Worm (Caenorhabditis elegans) whole organism, L1 larva: ENCODE results near the gene srx-28.

Experiments
- C16A3.4 ChIP-seq: fragments of 150-350 bp; optimal IDR thresholded peaks from 2 replicates; lab custom pipeline; 2014; ENCODE audit warnings: missing biosample characterization, missing genetic modification characterization
- F16B12.6 ChIP-seq: fragments of 150-350 bp; optimal IDR thresholded peaks from 2 replicates; lab custom pipeline; 2014; ENCODE audit warnings: missing biosample characterization, missing genetic modification characterization
- aha-1 ChIP-seq: fragments of 150-350 bp; optimal IDR thresholded peaks from 2 replicates; lab custom pipeline; 2014; ENCODE audit warnings: missing biosample characterization, missing genetic modification characterization
- alr-1 ChIP-seq: fragments of 200-800 bp; sonication (Bioruptor generic); optimal IDR thresholded peaks from 2 replicates; lab custom pipeline; 2018; ENCODE audit warnings: borderline replicate concordance, mild to moderate bottlenecking, missing genetic modification characterization, missing compliant biosample characterization
- aly-2 ChIP-seq: fragments of 150-350 bp; optimal IDR thresholded peaks from 2 replicates; lab custom pipeline; 2014; ENCODE audit warnings: missing biosample characterization, missing genetic modification characterization
- ama-1 ChIP-seq: fragments of 150-350 bp; optimal IDR thresholded peaks from 2 replicates; lab custom pipeline; 2014
- ceh-8 ChIP-seq: fragments of 200-800 bp; sonication (Bioruptor generic); optimal IDR thresholded peaks from 2 replicates; lab custom pipeline; 2018; ENCODE audit warnings: mild to moderate bottlenecking, missing genetic modification characterization, moderate library complexity, missing compliant biosample characterization
- ceh-88 ChIP-seq: fragments of 200-800 bp; sonication (Bioruptor generic); IDR thresholded peaks from 2 replicates; pipeline ENCODE4 v1.3.6; 2022; ENCODE audit warnings: missing genetic modification characterization, missing compliant biosample characterization
- ceh-90 ChIP-seq: sonication (generic microtip); optimal IDR thresholded peaks from 2 replicates; lab custom pipeline; 2016; ENCODE audit warnings: missing genetic modification characterization, missing compliant biosample characterization
- efl-1 ChIP-seq, 4 experiments: fragments of 150-350 bp; optimal IDR thresholded peaks in 3 of 4; peaks in 1 of 4; 1 replicate in 1 of 4; 2 replicates in 3 of 4; lab custom pipeline; 2014; ENCODE audit warnings: missing biosample characterization in 2 of 4, missing genetic modification characterization in 2 of 4, missing genetic modification reagents in 2 of 4
- efl-3 ChIP-seq: fragments of 200-800 bp; sonication (Bioruptor generic); optimal IDR thresholded peaks from 2 replicates; lab custom pipeline; 2018; ENCODE audit warnings: mild to moderate bottlenecking, missing genetic modification characterization, missing compliant biosample characterization
- egl-13 ChIP-seq: sonication (generic microtip); optimal IDR thresholded peaks from 2 replicates; lab custom pipeline; 2016; ENCODE audit warnings: missing genotype, missing genetic modification reagents, missing genetic modification characterization, missing compliant biosample characterization
- elt-3 ChIP-seq, 6 experiments: fragments of 150-350 bp in 1 of 6; sonication (generic microtip); optimal IDR thresholded peaks; 2 replicates each; lab custom pipeline; 2017 to 2018; ENCODE audit warnings: missing biosample characterization in 6 of 6, missing genetic modification characterization in 6 of 6, inconsistent platforms in 1 of 6
- ets-5 ChIP-seq: fragments of 200-800 bp; sonication (Bioruptor generic); IDR thresholded peaks from 2 replicates; pipeline ENCODE4 v1.3.6; 2022; ENCODE audit warnings: missing genetic modification characterization, missing compliant biosample characterization
- fkh-10 ChIP-seq: sonication (generic microtip); optimal IDR thresholded peaks from 2 replicates; lab custom pipeline; 2017; ENCODE audit warnings: missing biosample characterization, missing genetic modification reagents, missing genetic modification characterization
- fkh-4 ChIP-seq: sonication (generic microtip); optimal IDR thresholded peaks from 2 replicates; lab custom pipeline; 2016; ENCODE audit warnings: missing compliant biosample characterization, missing genetic modification characterization, borderline replicate concordance
- fkh-8 ChIP-seq: sonication (generic microtip); optimal IDR thresholded peaks from 2 replicates; lab custom pipeline; 2016; ENCODE audit warnings: mild to moderate bottlenecking, missing genetic modification characterization, missing compliant biosample characterization
- fos-1 ChIP-seq: fragments of 150-350 bp; optimal IDR thresholded peaks from 2 replicates; lab custom pipeline; 2014; ENCODE audit warnings: missing biosample characterization, missing genetic modification characterization
- isw-1 ChIP-seq: fragments of 200-800 bp; sonication (Bioruptor generic); IDR thresholded peaks from 2 replicates; pipeline ENCODE4 v1.3.6; 2022; ENCODE audit warnings: missing genetic modification characterization, missing compliant biosample characterization
- lin-13 ChIP-seq: fragments of 150-350 bp; optimal IDR thresholded peaks from 2 replicates; lab custom pipeline; 2014; ENCODE audit warnings: missing biosample characterization, missing genetic modification reagents, missing genetic modification characterization
- lin-14 ChIP-seq: fragments of 200-800 bp; sonication (Bioruptor generic); optimal IDR thresholded peaks from 2 replicates; lab custom pipeline; 2018; ENCODE audit warnings: mild to moderate bottlenecking, missing genetic modification characterization, moderate library complexity, missing compliant biosample characterization
- mab-9 ChIP-seq: fragments of 200-800 bp; sonication (Bioruptor generic); IDR thresholded peaks from 2 replicates; pipeline ENCODE4 v1.3.6; 2022; ENCODE audit warnings: missing genetic modification reagents, missing genetic modification characterization, missing compliant biosample characterization
- mdl-1 ChIP-seq, 2 experiments: fragments of 150-350 bp; optimal IDR thresholded peaks; 2 replicates each; lab custom pipeline; 2014 to 2017; ENCODE audit warnings: missing biosample characterization in 2 of 2, missing genetic modification characterization in 2 of 2, inconsistent platforms in 1 of 2
- nhr-12 ChIP-seq: sonication (generic microtip); optimal IDR thresholded peaks from 2 replicates; lab custom pipeline; 2017; ENCODE audit warnings: missing biosample characterization, missing genetic modification characterization
- nhr-19 ChIP-seq: fragments of 200-800 bp; sonication (Bioruptor generic); conservative IDR thresholded peaks from 2 replicates; pipeline ENCODE4 v1.3.6; 2022; ENCODE audit warnings: missing genetic modification characterization, missing compliant biosample characterization
- nhr-20 ChIP-seq: sonication (generic microtip); optimal IDR thresholded peaks from 2 replicates; lab custom pipeline; 2016; ENCODE audit warnings: mild to moderate bottlenecking, missing genetic modification characterization, missing compliant biosample characterization
- nhr-237 ChIP-seq: fragments of 150-350 bp; optimal IDR thresholded peaks from 2 replicates; lab custom pipeline; 2014; ENCODE audit warnings: missing biosample characterization, missing genetic modification characterization
- nhr-71 ChIP-seq: sonication (generic microtip); optimal IDR thresholded peaks from 2 replicates; lab custom pipeline; 2016; ENCODE audit warnings: mild to moderate bottlenecking, missing genetic modification characterization, moderate library complexity, missing compliant biosample characterization
- nhr-76 ChIP-seq: sonication (generic microtip); optimal IDR thresholded peaks from 2 replicates; lab custom pipeline; 2017; ENCODE audit warnings: missing biosample characterization, missing genetic modification characterization
- pag-3 ChIP-seq: sonication (generic microtip); optimal IDR thresholded peaks from 2 replicates; lab custom pipeline; 2017; ENCODE audit warnings: missing genetic modification characterization, mild to moderate bottlenecking, missing compliant biosample characterization, antibody characterized with exemption, borderline replicate concordance; ENCODE audit not compliant: insufficient read depth
- pax-3 ChIP-seq: fragments of 200-800 bp; sonication (Bioruptor generic); optimal IDR thresholded peaks from 2 replicates; lab custom pipeline; 2018; ENCODE audit warnings: mild to moderate bottlenecking, missing genetic modification characterization, moderate library complexity, missing compliant biosample characterization
- rnt-1 ChIP-seq: sonication (generic microtip); optimal IDR thresholded peaks from 2 replicates; lab custom pipeline; 2016; ENCODE audit warnings: mild to moderate bottlenecking, missing genetic modification characterization, moderate library complexity, missing compliant biosample characterization
- skn-1 ChIP-seq: fragments of 150-350 bp; optimal IDR thresholded peaks from 2 replicates; lab custom pipeline; 2014; ENCODE audit warnings: missing biosample characterization, missing genetic modification characterization
- snpc-4 ChIP-seq: fragments of 150-350 bp; optimal IDR thresholded peaks from 2 replicates; lab custom pipeline; 2014; ENCODE audit warnings: missing biosample characterization, missing genetic modification characterization
- snu-23 ChIP-seq: sonication (generic microtip); optimal IDR thresholded peaks from 2 replicates; lab custom pipeline; 2016; ENCODE audit warnings: missing genetic modification characterization, missing compliant biosample characterization
- tlp-1 ChIP-seq: fragments of 150-350 bp; optimal IDR thresholded peaks from 2 replicates; lab custom pipeline; 2014; ENCODE audit warnings: missing biosample characterization, missing genetic modification characterization
- unc-130 ChIP-seq: fragments of 150-350 bp; optimal IDR thresholded peaks from 2 replicates; lab custom pipeline; 2017; ENCODE audit warnings: missing biosample characterization, missing genetic modification characterization, inconsistent platforms
- unc-86 ChIP-seq: sonication (generic microtip); optimal IDR thresholded peaks from 2 replicates; lab custom pipeline; 2016; ENCODE audit warnings: missing genetic modification characterization, missing compliant biosample characterization
- unc-98 ChIP-seq: fragments of 200-800 bp; sonication (Bioruptor generic); IDR thresholded peaks from 2 replicates; pipeline ENCODE4 v1.3.6; 2022; ENCODE audit warnings: missing genetic modification characterization, missing compliant biosample characterization
- vab-15 ChIP-seq: sonication (generic microtip); optimal IDR thresholded peaks from 2 replicates; lab custom pipeline; 2017; ENCODE audit warnings: missing genotype, mild to moderate bottlenecking, missing genetic modification characterization, missing compliant biosample characterization
- ztf-4 ChIP-seq: fragments of 150-350 bp; optimal IDR thresholded peaks from 2 replicates; lab custom pipeline; 2014; ENCODE audit warnings: missing biosample characterization, missing genetic modification characterization

srx-28 gene

ce11 chrV:2757226-2757893, at the start of gene srx-28:
Gene srx-28, minus strand, starts transcription at chrV:2757276.
- TF ChIP-seq ceh-8 (no peak), ets-5 (no peak), snpc-4 (tag; lab: Kevin White, UChicago) (peak; percentile 8), isw-1 (GFP tag; lab: Robert Waterston, UW) (no peak), nhr-71 (tag; lab: Kevin White, UChicago) (no peak)

ce11 chrV:2803258-2803657, 46.2 kb upstream of the srx-28 start:
- no peak for TF ChIP-seq ztf-4 (tag; lab: Kevin White, UChicago)
- TF ChIP-seq fkh-4 (tag; lab: Kevin White, UChicago): no peak
- TF ChIP-seq snu-23 (GFP tag; lab: Kevin White, UChicago): peak; percentile 4
- no peak for TF ChIP-seq fkh-10 (GFP tag; lab: Kevin White, UChicago)
- no peak for TF ChIP-seq nhr-76 (tag; lab: Kevin White, UChicago)
- TF ChIP-seq tlp-1 (tag; lab: Kevin White, UChicago): no peak
- no peak for TF ChIP-seq alr-1
- no peak for TF ChIP-seq nhr-237 (tag; lab: Kevin White, UChicago)
- peak; percentile 71 for TF ChIP-seq lin-14 (GFP tag; lab: Kevin White, UChicago)
- TF ChIP-seq egl-13 (tag; lab: Kevin White, UChicago): no peak
- no peak for TF ChIP-seq ceh-88 (GFP tag; lab: Robert Waterston, UW)
- peak; percentile 27 for TF ChIP-seq unc-130 (tag; lab: Kevin White, UChicago)
- TF ChIP-seq rnt-1: peak; percentile 59
- TF ChIP-seq isw-1 (GFP tag; lab: Robert Waterston, UW): no peak
- no peak for TF ChIP-seq ets-5
- peak; percentile 20 for TF ChIP-seq nhr-71 (tag; lab: Kevin White, UChicago)
- TF ChIP-seq efl-1 (optimal IDR thresholded peaks at IDR 0.05; lab: Kevin White, UChicago): no peak
- peak in 1 of 2 experiments; percentile 81 for TF ChIP-seq efl-1 (GFP tag; optimal IDR thresholded peaks at IDR 0.05 in 1 of 2; lab: Kevin White, UChicago)
- no peak for TF ChIP-seq unc-98 (GFP tag; lab: Robert Waterston, UW)
- TF ChIP-seq unc-86 (tag; lab: Kevin White, UChicago): no peak
- peak; percentile 11; the same call in 1 of the 2 replicates for TF ChIP-seq nhr-19 (GFP tag; lab: Robert Waterston, UW)
- no peak for TF ChIP-seq mab-9 (GFP tag; lab: Robert Waterston, UW)

DNA sequence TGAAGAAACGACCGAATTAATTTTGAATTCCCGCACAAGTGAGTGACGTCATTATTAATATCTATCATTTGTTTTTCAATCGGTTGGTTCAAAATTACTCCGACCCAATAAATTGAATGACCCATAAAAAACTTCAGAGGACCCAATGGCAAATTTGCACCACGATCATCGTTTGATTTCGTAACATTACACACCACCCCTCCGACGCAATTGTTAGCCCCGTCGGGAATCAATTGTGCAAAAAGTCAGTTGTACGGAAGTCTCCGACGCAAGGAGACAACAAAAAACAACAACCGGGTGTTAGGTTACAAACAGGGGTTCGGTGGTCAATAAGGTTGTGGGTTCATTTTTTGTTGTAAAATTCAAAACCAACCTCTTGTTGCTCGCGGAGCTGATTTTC, 44.9 kb upstream of the srx-28 start:
- TF ChIP-seq nhr-71 (tag; lab: Kevin White, UChicago) (peak; percentile 25), rnt-1 (peak; percentile 52), aly-2 (tag; lab: Kevin White, UChicago) (no peak), mdl-1 (tag; optimal IDR thresholded peaks at IDR 0.05; lab: Kevin White, UChicago) (no peak), C16A3.4 (tag; lab: Kevin White, UChicago) (no peak), efl-3 (GFP tag; lab: Kevin White, UChicago) (no peak), elt-3 (tag; optimal IDR thresholded peaks at IDR 0.05; lab: Kevin White, UChicago) (no peak), skn-1 (no peak), lin-14 (GFP tag; lab: Kevin White, UChicago) (peak; percentile 36)
- TF ChIP-seq, all 84 proteins: peak for 3

- TF ChIP-seq pax-3 (no peak), ets-5 (no peak), nhr-20 (tag; lab: Kevin White, UChicago) (no peak), nhr-12 (tag; lab: Kevin White, UChicago) (no peak), rnt-1 (no peak), F16B12.6 (tag; lab: Kevin White, UChicago) (no peak), vab-15 (no peak), fkh-10 (GFP tag; lab: Kevin White, UChicago) (no peak), fos-1 (no peak), efl-1 (optimal IDR thresholded peaks at IDR 0.05; lab: Kevin White, UChicago) (no peak), efl-1 (GFP tag; optimal IDR thresholded peaks at IDR 0.05 in 1 of 2; lab: Kevin White, UChicago) (no peak), fkh-8 (tag; lab: Kevin White, UChicago) (no peak), ceh-88 (GFP tag; lab: Robert Waterston, UW) (no peak), ama-1 (lab: Kevin White, UChicago) (no peak), ceh-90 (tag; lab: Kevin White, UChicago) (no peak), aha-1 (tag; lab: Kevin White, UChicago) (no peak), lin-13 (GFP tag; lab: Kevin White, UChicago) (no peak), nhr-237 (tag; lab: Kevin White, UChicago) (no peak), pag-3 (tag; lab: Kevin White, UChicago) (no peak), isw-1 (GFP tag; lab: Robert Waterston, UW) (no peak)
Measured at ce11 chrV:2800676-2801075, 43.6 kb upstream of the srx-28 start.
